Fruit fly (Drosophila melanogaster): ENCODE measurements around the gene PpD6.

- TF ChIP-seq CTCF (optimal IDR thresholded peaks at IDR 0.05) (no peak), CG8478 (optimal IDR thresholded peaks at IDR 0.05) (no peak)
Observed at dm6 chr2L:3092535-3092934, 16.9 kb upstream of the PpD6 start.

Data from S2 (cell line).